Fruit fly (Drosophila melanogaster) whole organism, embryonic: ENCODE measurements around the gene CG43367.
A peak's percentile ranks its signal among the peaks of the same experiment; 100 is the strongest.

Experiments
- Aef1 ChIP-seq: fragments of 200-800 bp; sonication (Bioruptor generic); IDR thresholded peaks from 3 replicates; pipeline ENCODE4 v1.3.6; 2022; ENCODE audit warnings: missing biosample characterization, missing genetic modification characterization
- BtbVII ChIP-seq: fragments of 200-800 bp; sonication (Bioruptor generic); optimal IDR thresholded peaks from 3 replicates; lab custom pipeline; 2017; ENCODE audit warnings: missing biosample characterization, mild to moderate bottlenecking, missing genetic modification characterization
- CG10959 ChIP-seq: fragments of 200-800 bp; sonication (Bioruptor generic); IDR thresholded peaks from 2 replicates; pipeline ENCODE4 v1.3.6; 2022; ENCODE audit warnings: missing biosample characterization, missing genetic modification characterization
- CG11696 ChIP-seq: fragments of 200-800 bp; sonication (Bioruptor generic); IDR thresholded peaks from 2 replicates; pipeline ENCODE4 v1.3.6; 2022; ENCODE audit warnings: missing biosample characterization, missing genetic modification characterization
- CG12659 ChIP-seq: fragments of 200-800 bp; sonication (Bioruptor generic); optimal IDR thresholded peaks from 3 replicates; lab custom pipeline; 2017; ENCODE audit warnings: mild to moderate bottlenecking, missing biosample characterization, missing genetic modification reagents, missing genetic modification characterization
- CG14965 ChIP-seq: fragments of 200-800 bp; sonication (Bioruptor generic); optimal IDR thresholded peaks from 2 replicates; lab custom pipeline; 2016; ENCODE audit warnings: missing biosample characterization, missing genetic modification characterization, borderline replicate concordance
- CG1529 ChIP-seq: fragments of 200-800 bp; sonication (Bioruptor generic); optimal IDR thresholded peaks from 3 replicates; lab custom pipeline; 2018; ENCODE audit warnings: missing biosample characterization, missing genetic modification characterization
- CG17912 ChIP-seq: fragments of 200-800 bp; sonication (Bioruptor generic); optimal IDR thresholded peaks from 2 replicates; lab custom pipeline; 2018; ENCODE audit warnings: missing biosample characterization, mild to moderate bottlenecking, missing genetic modification characterization
- CG32532 ChIP-seq: fragments of 200-800 bp; sonication (Bioruptor generic); IDR thresholded peaks from 2 replicates; pipeline ENCODE4 v1.3.6; 2022; ENCODE audit warnings: missing biosample characterization, missing genetic modification characterization
- CG32772 ChIP-seq: fragments of 200-800 bp; sonication (Bioruptor generic); IDR thresholded peaks from 2 replicates; pipeline ENCODE4 v1.3.6; 2022; ENCODE audit warnings: missing biosample characterization, missing genetic modification characterization
- CG42726 ChIP-seq: fragments of 200-800 bp; sonication (Bioruptor generic); IDR thresholded peaks from 2 replicates; pipeline ENCODE4 v1.3.6; 2022; ENCODE audit warnings: missing biosample characterization, missing genetic modification characterization; ENCODE audit not compliant: partially characterized antibody
- CG4360 ChIP-seq: fragments of 200-800 bp; sonication (Bioruptor generic); IDR thresholded peaks from 2 replicates; pipeline ENCODE4 v1.3.6; 2022; ENCODE audit warnings: missing biosample characterization, missing genetic modification characterization
- CG6175 ChIP-seq: fragments of 200-800 bp; sonication (Bioruptor generic); IDR thresholded peaks from 3 replicates; pipeline ENCODE4 v1.3.6; 2022; ENCODE audit warnings: missing biosample characterization, missing genetic modification characterization
- CG6654 ChIP-seq: fragments of 200-800 bp; sonication (Bioruptor generic); optimal IDR thresholded peaks from 2 replicates; lab custom pipeline; 2017; ENCODE audit warnings: missing biosample characterization, mild to moderate bottlenecking, missing genetic modification characterization
- Dad ChIP-seq: fragments of 200-800 bp; sonication (Bioruptor generic); optimal IDR thresholded peaks from 3 replicates; lab custom pipeline; 2016; ENCODE audit warnings: missing biosample characterization, missing genetic modification characterization
- Dip3 ChIP-seq: fragments of 200-800 bp; sonication (Bioruptor generic); optimal IDR thresholded peaks from 3 replicates; lab custom pipeline; 2016; ENCODE audit warnings: missing biosample characterization, missing genetic modification characterization
- E2f1 ChIP-seq: fragments of 200-800 bp; sonication (Bioruptor generic); IDR thresholded peaks from 2 replicates; pipeline ENCODE4 v1.3.6; 2022; ENCODE audit warnings: missing biosample characterization, missing genetic modification characterization
- E2f2 ChIP-seq: fragments of 200-800 bp; sonication (Bioruptor generic); IDR thresholded peaks from 2 replicates; pipeline ENCODE4 v1.3.6; 2022; ENCODE audit warnings: missing biosample characterization, missing genetic modification characterization
- HLHmδ ChIP-seq: fragments of 200-800 bp; sonication (Bioruptor generic); optimal IDR thresholded peaks from 2 replicates; lab custom pipeline; 2018; ENCODE audit warnings: missing biosample characterization, mild to moderate bottlenecking, missing genetic modification characterization, moderate library complexity
- Hey ChIP-seq: fragments of 200-800 bp; sonication (Bioruptor generic); optimal IDR thresholded peaks from 3 replicates; lab custom pipeline; 2018; ENCODE audit warnings: missing biosample characterization, mild to moderate bottlenecking, missing genetic modification characterization
- Hmr ChIP-seq: fragments of 200-800 bp; sonication (Bioruptor generic); optimal IDR thresholded peaks from 3 replicates; lab custom pipeline; 2017; ENCODE audit warnings: mild to moderate bottlenecking, missing biosample characterization, missing genetic modification reagents, missing genetic modification characterization
- Hr51 ChIP-seq, 2 experiments: fragments of 200-800 bp; sonication (Bioruptor generic); optimal IDR thresholded peaks; 2 replicates in 1 of 2; 3 replicates in 1 of 2; lab custom pipeline; 2016 to 2018; ENCODE audit warnings: missing biosample characterization in 2 of 2, missing genetic modification characterization in 2 of 2, mild to moderate bottlenecking in 1 of 2, moderate library complexity in 1 of 2
- Med ChIP-seq: fragments of 200-800 bp; sonication (Bioruptor generic); peaks from one replicate; lab custom pipeline; 2016; ENCODE audit warnings: missing biosample characterization, missing genetic modification characterization, mild to moderate bottlenecking, inconsistent platforms, moderate library complexity
- Oli ChIP-seq: fragments of 200-800 bp; sonication (Bioruptor generic); optimal IDR thresholded peaks from 2 replicates; lab custom pipeline; 2018; ENCODE audit warnings: missing biosample characterization, mild to moderate bottlenecking, missing genetic modification characterization, moderate library complexity
- Optix ChIP-seq: fragments of 200-800 bp; sonication (Bioruptor generic); IDR thresholded peaks from 3 replicates; pipeline ENCODE4 v1.3.6; 2022; ENCODE audit warnings: missing biosample characterization, missing genetic modification characterization
- Sox102F ChIP-seq: fragments of 200-800 bp; sonication (Bioruptor generic); optimal IDR thresholded peaks from 2 replicates; lab custom pipeline; 2018; ENCODE audit warnings: missing biosample characterization, mild to moderate bottlenecking, missing genetic modification characterization, moderate library complexity
- Sry-δ ChIP-seq: fragments of 200-800 bp; sonication (Bioruptor generic); optimal IDR thresholded peaks from 2 replicates; lab custom pipeline; 2016; ENCODE audit warnings: missing biosample characterization, missing genetic modification characterization
- Stat92E ChIP-seq, 3 experiments: fragments of >200 bp in 2 of 3; fragments of 200-800 bp in 1 of 3; sonication (Bioruptor generic) in 1 of 3; optimal IDR thresholded peaks; 2 replicates each; lab custom pipeline; 2017 to 2019; ENCODE audit warnings: missing biosample characterization in 3 of 3, missing genetic modification characterization in 3 of 3, mild to moderate bottlenecking in 1 of 3, moderate library complexity in 1 of 3
- Taf1 ChIP-seq: fragments of 200-800 bp; sonication (Bioruptor generic); IDR thresholded peaks from 2 replicates; pipeline ENCODE4 v1.3.6; 2022; ENCODE audit warnings: missing biosample characterization, missing genetic modification characterization
- Vsx1 ChIP-seq: fragments of 200-800 bp; sonication (Bioruptor generic); optimal IDR thresholded peaks from 2 replicates; lab custom pipeline; 2017; ENCODE audit warnings: missing biosample characterization, mild to moderate bottlenecking, missing genetic modification characterization, missing genetic modification reagents
- amos ChIP-seq: fragments of 200-800 bp; sonication (Bioruptor generic); IDR thresholded peaks from 2 replicates; pipeline ENCODE4 v1.3.6; 2022; ENCODE audit warnings: missing biosample characterization, missing genetic modification characterization; ENCODE audit not compliant: partially characterized antibody
- chinmo ChIP-seq: fragments of 200-800 bp; sonication (Bioruptor generic); IDR thresholded peaks from 4 replicates; pipeline ENCODE4 v1.3.6; 2022; ENCODE audit warnings: missing biosample characterization, missing genetic modification characterization; ENCODE audit not compliant: partially characterized antibody
- crol ChIP-seq: fragments of 200-800 bp; sonication (Bioruptor generic); IDR thresholded peaks from 2 replicates; pipeline ENCODE4 v1.3.6; 2022; ENCODE audit warnings: missing biosample characterization, missing genetic modification characterization
- cwo ChIP-seq: fragments of 200-800 bp; sonication (Bioruptor generic); optimal IDR thresholded peaks from 3 replicates; lab custom pipeline; 2017; ENCODE audit warnings: missing biosample characterization, missing genetic modification characterization, mild to moderate bottlenecking, moderate library complexity, missing genetic modification reagents
- gcm ChIP-seq: fragments of 200-800 bp; sonication (Bioruptor generic); optimal IDR thresholded peaks from 2 replicates; lab custom pipeline; 2019; ENCODE audit warnings: missing biosample characterization, mild to moderate bottlenecking, missing genetic modification characterization, moderate library complexity
- grau ChIP-seq: fragments of 200-800 bp; optimal IDR thresholded peaks from 3 replicates; lab custom pipeline; 2019; ENCODE audit warnings: missing biosample characterization, mild to moderate bottlenecking, missing genetic modification characterization, moderate library complexity
- hbn ChIP-seq: fragments of 200-800 bp; sonication (Bioruptor generic); IDR thresholded peaks from 2 replicates; pipeline ENCODE4 v1.3.6; 2022; ENCODE audit warnings: missing biosample characterization, missing genetic modification characterization; ENCODE audit not compliant: partially characterized antibody
- insv ChIP-seq, 2 experiments: fragments of 200-800 bp; sonication (Bioruptor generic); optimal IDR thresholded peaks; 3 replicates each; lab custom pipeline; 2016 to 2018; ENCODE audit warnings: missing biosample characterization in 2 of 2, missing genetic modification characterization in 2 of 2
- lov ChIP-seq, 2 experiments: fragments of 200-800 bp in 1 of 2; fragments of >200 bp in 1 of 2; sonication (Bioruptor generic) in 1 of 2; IDR thresholded peaks in 1 of 2; optimal IDR thresholded peaks in 1 of 2; 2 replicates in 1 of 2; 3 replicates in 1 of 2; pipeline versions ENCODE4 v1.3.6 to Lab custom; 2017 to 2022; ENCODE audit warnings: missing biosample characterization in 1 of 2, missing genetic modification characterization in 1 of 2
- peb ChIP-seq: fragments of 200-800 bp; sonication (Bioruptor generic); IDR thresholded peaks from 2 replicates; pipeline ENCODE4 v1.3.6; 2022; ENCODE audit warnings: missing biosample characterization, missing genetic modification characterization
- pfk ChIP-seq: fragments of 200-800 bp; sonication (Bioruptor generic); optimal IDR thresholded peaks from 2 replicates; lab custom pipeline; 2018; ENCODE audit warnings: missing biosample characterization, mild to moderate bottlenecking, missing genetic modification characterization, moderate library complexity
- pnt ChIP-seq: fragments of 200-800 bp; sonication (Bioruptor generic); optimal IDR thresholded peaks from 3 replicates; lab custom pipeline; 2016; ENCODE audit warnings: missing biosample characterization, missing genetic modification characterization
- sc ChIP-seq, 3 experiments: fragments of >200 bp in 2 of 3; fragments of 200-800 bp in 1 of 3; sonication (Bioruptor generic) in 1 of 3; optimal IDR thresholded peaks; 2 replicates in 2 of 3; 3 replicates in 1 of 3; lab custom pipeline; 2017; ENCODE audit warnings: mild to moderate bottlenecking in 1 of 3, missing biosample characterization in 1 of 3, missing genetic modification characterization in 1 of 3, missing genetic modification reagents in 1 of 3
- so ChIP-seq: fragments of 200-800 bp; sonication (Bioruptor generic); IDR thresholded peaks from 3 replicates; pipeline ENCODE4 v1.3.6; 2022; ENCODE audit warnings: missing biosample characterization, missing genetic modification characterization
- sug ChIP-seq: fragments of 200-800 bp; optimal IDR thresholded peaks from 2 replicates; lab custom pipeline; 2019; ENCODE audit warnings: missing biosample characterization, mild to moderate bottlenecking, missing genetic modification characterization, moderate library complexity
- tgo ChIP-seq: fragments of 200-800 bp; sonication (Bioruptor generic); IDR thresholded peaks from 3 replicates; pipeline ENCODE4 v1.3.6; 2022; ENCODE audit warnings: missing biosample characterization, missing genetic modification characterization
- trh ChIP-seq: fragments of 200-800 bp; sonication (Bioruptor generic); optimal IDR thresholded peaks from 2 replicates; lab custom pipeline; 2016; ENCODE audit warnings: missing biosample characterization, missing genetic modification characterization
- ttk ChIP-seq: fragments of 200-800 bp; sonication (Bioruptor generic); IDR thresholded peaks from 2 replicates; pipeline ENCODE4 v2.1.2; 2022; ENCODE audit warnings: missing biosample characterization, missing genetic modification characterization

The CG43367 gene

dm6 chr3L:4230357-4230901 lies 36.6 kb downstream of the CG43367 start (continued):
- TF ChIP-seq lov (optimal IDR thresholded peaks at IDR 0.05; lab: Kevin White, UChicago) (no peak), lov (GFP tag; IDR thresholded peaks at IDR 0.05; lab: Robert Waterston, UW) (peak; percentile 86; the same call in 2 of the 3 replicates), Vsx1 (peak; percentile 82), tgo (GFP tag; lab: Robert Waterston, UW) (peak; percentile 88), Med (GFP tag; lab: Kevin White, UChicago) (peak; percentile 97), amos (GFP tag; lab: Robert Waterston, UW) (no peak), HLHmδ (GFP tag; lab: Kevin White, UChicago) (peak; percentile 11), CG32772 (peak; percentile 87), insv (GFP tag; optimal IDR thresholded peaks at IDR 0.05; lab: Kevin White, UChicago) (peak; percentile 32 to 55), pfk (GFP tag; lab: Kevin White, UChicago) (peak; percentile 54), hbn (GFP tag; lab: Robert Waterston, UW) (no peak), Dip3 (GFP tag; lab: Kevin White, UChicago) (peak; percentile 54), cwo (GFP tag; lab: Kevin White, UChicago) (peak; percentile 72), E2f1 (peak; percentile 81), CG12659 (peak; percentile 90), crol (GFP tag; lab: Robert Waterston, UW) (peak; percentile 60), CG1529 (peak; percentile 96), pnt (GFP tag; lab: Kevin White, UChicago) (peak; percentile 96), E2f2 (peak; percentile 67; the same call in 1 of the 2 replicates), Sox102F (peak; percentile 96), Aef1 (peak; percentile 73), Stat92E (GFP tag; optimal IDR thresholded peaks at IDR 0.05; lab: Kevin White, UChicago) (peak in 1 of 3 experiments; percentile 97), sc (optimal IDR thresholded peaks at IDR 0.05; lab: Kevin White, UChicago) (no peak), sc (GFP tag; optimal IDR thresholded peaks at IDR 0.05; lab: Kevin White, UChicago) (peak; percentile 90), Hmr (peak; percentile 59), Oli (tag; lab: Kevin White, UChicago) (peak; percentile 96), sug (tag; lab: Kevin White, UChicago) (peak; percentile 67), BtbVII (GFP tag; lab: Kevin White, UChicago) (peak; percentile 79), chinmo (GFP tag; lab: Robert Waterston, UW) (no peak), CG42726 (GFP tag; lab: Robert Waterston, UW) (no peak), Sry-δ (peak; percentile 57), Taf1 (GFP tag; lab: Robert Waterston, UW) (no peak), peb (GFP tag; lab: Robert Waterston, UW) (peak; percentile 92), grau (tag; lab: Kevin White, UChicago) (peak; percentile 91), so (GFP tag; lab: Robert Waterston, UW) (peak; percentile 90), CG14965 (peak; percentile 68), Hr51 (GFP tag; optimal IDR thresholded peaks at IDR 0.05; lab: Kevin White, UChicago) (peak; percentile 92 to 93), Hey (tag; lab: Kevin White, UChicago) (peak; percentile 38), trh (GFP tag; lab: Kevin White, UChicago) (peak; percentile 83), CG17912 (GFP tag; lab: Kevin White, UChicago) (peak; percentile 35), CG11696 (peak; percentile 49), gcm (peak; percentile 96), ttk (peak; percentile 88), CG32532 (GFP tag; lab: Robert Waterston, UW) (peak; percentile 21; the same call in 1 of the 2 replicates), Optix (GFP tag; lab: Robert Waterston, UW) (peak; percentile 88), CG10959 (GFP tag; lab: Robert Waterston, UW) (peak; percentile 95), CG4360 (peak; percentile 67), CG6654 (GFP tag; lab: Kevin White, UChicago) (peak; percentile 82), CG6175 (GFP tag; lab: Robert Waterston, UW) (no peak), Dad (GFP tag; lab: Kevin White, UChicago) (peak; percentile 91)
